Fruit fly (Drosophila melanogaster) whole organism, adult: ENCODE measurements around the gene CG43446.

Experiments used
- CG11617 ChIP-seq: fragments of 200-800 bp; sonication (Bioruptor generic); optimal IDR thresholded peaks from 2 replicates; lab custom pipeline; 2017; ENCODE audit warnings: mild to moderate bottlenecking, missing biosample characterization, missing genetic modification reagents, missing genetic modification characterization
- CG5204 ChIP-seq: fragments of 200-800 bp; sonication (Bioruptor generic); optimal IDR thresholded peaks from 2 replicates; lab custom pipeline; 2016; ENCODE audit warnings: missing biosample characterization, missing genetic modification characterization
- CG7045 ChIP-seq: fragments of 200-800 bp; sonication (Bioruptor generic); optimal IDR thresholded peaks from 2 replicates; lab custom pipeline; 2017; ENCODE audit warnings: missing biosample characterization, mild to moderate bottlenecking, missing genetic modification characterization
- Clk ChIP-seq: fragments of 200-800 bp; sonication (Bioruptor generic); optimal IDR thresholded peaks from 2 replicates; lab custom pipeline; 2017; ENCODE audit warnings: missing biosample characterization, missing genetic modification characterization
- Mnt ChIP-seq: fragments of 200-800 bp; sonication (Bioruptor generic); optimal IDR thresholded peaks from 2 replicates; lab custom pipeline; 2016; ENCODE audit warnings: missing biosample characterization, mild to moderate bottlenecking, missing genetic modification characterization
- cnc ChIP-seq, 2 experiments: fragments of >200 bp; optimal IDR thresholded peaks; 2 replicates each; lab custom pipeline; 2017
- kay ChIP-seq: fragments of 200-800 bp; sonication (Bioruptor generic); peaks from one replicate; lab custom pipeline; 2016; ENCODE audit warnings: missing biosample characterization, missing genetic modification characterization, borderline replicate concordance
- ovo ChIP-seq: fragments of 200-800 bp; sonication (Bioruptor generic); optimal IDR thresholded peaks from 2 replicates; lab custom pipeline; 2016; ENCODE audit warnings: missing biosample characterization, missing genetic modification characterization
- tj ChIP-seq: fragments of 200-800 bp; sonication (Bioruptor generic); optimal IDR thresholded peaks from 3 replicates; lab custom pipeline; 2017; ENCODE audit warnings: missing biosample characterization, mild to moderate bottlenecking, missing genetic modification characterization, moderate library complexity

- TF ChIP-seq Clk (GFP tag; lab: Kevin White, UChicago) (no peak), Mnt (GFP tag; lab: Kevin White, UChicago) (no peak), tj (GFP tag; lab: Kevin White, UChicago) (no peak), cnc (optimal IDR thresholded peaks at IDR 0.05; lab: Kevin White, UChicago) (no peak), CG11617 (GFP tag; lab: Kevin White, UChicago) (no peak), kay (GFP tag; lab: Kevin White, UChicago) (no peak), CG5204 (no peak), ovo (no peak), CG7045 (GFP tag; lab: Kevin White, UChicago) (no peak)
These were observed 36.3 kb downstream of the CG43446 start for dm6 chr3R:20951353-20951955.
